Worm (Caenorhabditis elegans): Measurements from ENCODE around the gene F34D10.4.

F34D10.4 gene

ce11 chrIII:3774550-3774949 is 38.1 kb downstream of the F34D10.4 start:
- TF ChIP-seq hlh-1 (tag; optimal IDR thresholded peaks at IDR 0.05) (no peak), nhr-237 (tag; optimal IDR thresholded peaks at IDR 0.05) (no peak), elt-1 (tag; optimal IDR thresholded peaks at IDR 0.05; ENCODE audit: borderline replicate concordance, insufficient read depth) (no peak), unc-62 (GFP tag; optimal IDR thresholded peaks at IDR 0.05) (no peak), elt-3 (tag; optimal IDR thresholded peaks at IDR 0.05) (no peak), nhr-76 (tag; optimal IDR thresholded peaks at IDR 0.05) (no peak), lin-13 (tag; optimal IDR thresholded peaks at IDR 0.05) (no peak), snpc-4 (tag; optimal IDR thresholded peaks at IDR 0.05) (no peak), ceh-83 (GFP tag; optimal IDR thresholded peaks at IDR 0.05) (no peak), ztf-11 (tag; optimal IDR thresholded peaks at IDR 0.05) (no peak), unc-120 (tag; optimal IDR thresholded peaks at IDR 0.05; ENCODE audit: poor library complexity, severe bottlenecking) (no peak), ham-2 (GFP tag; optimal IDR thresholded peaks at IDR 0.05) (no peak), ceh-39 (tag; optimal IDR thresholded peaks at IDR 0.05) (no peak), pha-4 (tag; optimal IDR thresholded peaks at IDR 0.05) (no peak), M03D4.4 (tag; optimal IDR thresholded peaks at IDR 0.05) (no peak), drap-1 (GFP tag; optimal IDR thresholded peaks at IDR 0.05) (no peak)

DNA sequence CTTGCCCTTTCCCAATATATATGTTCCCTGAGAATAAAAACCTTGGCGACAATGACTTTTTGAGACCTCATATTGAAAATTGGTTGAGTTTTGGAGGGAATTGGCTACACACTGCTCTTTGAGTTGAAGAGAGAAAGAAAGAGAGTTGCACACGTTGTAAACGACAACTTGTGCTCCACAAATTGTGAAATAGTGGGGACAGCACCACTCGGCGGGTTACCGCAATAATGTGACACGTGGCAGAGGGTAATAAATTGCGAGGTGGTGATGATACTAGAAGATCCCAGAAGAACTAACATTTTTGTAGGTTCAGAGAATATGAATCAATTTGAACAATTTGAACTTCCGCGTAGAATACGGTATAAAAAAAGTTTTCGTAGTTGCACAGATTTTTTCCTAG is 45.4 kb downstream of the F34D10.4 start:
- TF ChIP-seq hlh-1 (tag; optimal IDR thresholded peaks at IDR 0.05) = peak; percentile 68
- TF ChIP-seq flh-1 (GFP tag; optimal IDR thresholded peaks at IDR 0.05) = no peak
- TF ChIP-seq blmp-1 (tag; optimal IDR thresholded peaks at IDR 0.05) = no peak
- TF ChIP-seq zip-8 (tag; optimal IDR thresholded peaks at IDR 0.05) = no peak
- no peak for TF ChIP-seq lsy-2 (tag; optimal IDR thresholded peaks at IDR 0.05)
- no peak for TF ChIP-seq mep-1 (tag; optimal IDR thresholded peaks at IDR 0.05)
- peak; percentile 40 for TF ChIP-seq mab-5 (tag; optimal IDR thresholded peaks at IDR 0.05)
- no peak for TF ChIP-seq nhr-76 (tag; optimal IDR thresholded peaks at IDR 0.05)
- no peak for TF ChIP-seq ham-2 (GFP tag; optimal IDR thresholded peaks at IDR 0.05)
- no peak for TF ChIP-seq nhr-237 (tag; optimal IDR thresholded peaks at IDR 0.05)
- peak; percentile 52 for TF ChIP-seq unc-62 (GFP tag; optimal IDR thresholded peaks at IDR 0.05)
- no peak for TF ChIP-seq drap-1 (GFP tag; optimal IDR thresholded peaks at IDR 0.05)
- TF ChIP-seq ceh-83 (GFP tag; optimal IDR thresholded peaks at IDR 0.05) = no peak
- no peak for TF ChIP-seq unc-120 (tag; optimal IDR thresholded peaks at IDR 0.05; ENCODE audit: poor library complexity, severe bottlenecking)
- TF ChIP-seq tbx-8 (GFP tag; optimal IDR thresholded peaks at IDR 0.05) = no peak
- no peak for TF ChIP-seq lin-32 (GFP tag; optimal IDR thresholded peaks at IDR 0.05)

ce11 chrIII:3782853-3783252 is 46.5 kb downstream of the F34D10.4 start:
- TF ChIP-seq M03D4.4 (tag; optimal IDR thresholded peaks at IDR 0.05) (no peak), ceh-39 (tag; optimal IDR thresholded peaks at IDR 0.05) (no peak), nhr-12 (tag; optimal IDR thresholded peaks at IDR 0.05) (no peak), mep-1 (tag; optimal IDR thresholded peaks at IDR 0.05) (no peak), lin-32 (GFP tag; optimal IDR thresholded peaks at IDR 0.05) (no peak), nhr-237 (tag; optimal IDR thresholded peaks at IDR 0.05) (no peak), sem-2 (GFP tag; optimal IDR thresholded peaks at IDR 0.05) (no peak), nhr-76 (tag; optimal IDR thresholded peaks at IDR 0.05) (no peak), unc-62 (GFP tag; optimal IDR thresholded peaks at IDR 0.05) (peak; percentile 87), ceh-43 (GFP tag; optimal IDR thresholded peaks at IDR 0.05) (no peak), ztf-11 (tag; optimal IDR thresholded peaks at IDR 0.05) (no peak), bed-3 (GFP tag; optimal IDR thresholded peaks at IDR 0.05) (no peak), lsy-2 (tag; optimal IDR thresholded peaks at IDR 0.05) (no peak), hlh-1 (tag; optimal IDR thresholded peaks at IDR 0.05) (peak; percentile 62), mab-5 (tag; optimal IDR thresholded peaks at IDR 0.05) (no peak), sptf-1 (tag; optimal IDR thresholded peaks at IDR 0.05) (no peak), ces-1 (GFP tag; optimal IDR thresholded peaks at IDR 0.05) (no peak), ceh-83 (GFP tag; optimal IDR thresholded peaks at IDR 0.05) (no peak), nhr-28 (tag; optimal IDR thresholded peaks at IDR 0.05) (no peak), pha-4 (tag; optimal IDR thresholded peaks at IDR 0.05) (no peak), unc-120 (tag; optimal IDR thresholded peaks at IDR 0.05; ENCODE audit: poor library complexity, severe bottlenecking) (peak; percentile 80)

DNA sequence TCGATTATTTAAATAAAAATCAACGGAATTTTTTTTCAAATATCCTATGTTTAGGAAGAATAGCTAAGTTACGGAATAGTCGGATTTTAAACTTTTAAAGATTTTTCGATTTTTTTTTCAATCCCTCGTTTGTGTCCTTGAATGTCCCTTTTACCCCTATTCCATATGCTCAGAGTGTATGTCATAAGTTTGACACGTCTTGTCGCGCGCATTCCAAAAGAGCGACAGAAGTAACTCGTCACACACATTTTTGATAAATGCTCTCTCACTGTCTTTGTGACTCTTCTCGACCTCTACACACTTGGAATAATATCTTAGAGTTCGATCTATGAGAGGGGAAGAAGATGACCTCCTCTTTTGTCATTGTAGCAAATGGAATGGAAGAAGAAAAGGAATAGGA is 47.5 kb downstream of the F34D10.4 start:
- TF ChIP-seq unc-62 (GFP tag; optimal IDR thresholded peaks at IDR 0.05) = peak; percentile 5
- TF ChIP-seq nhr-2 (tag; optimal IDR thresholded peaks at IDR 0.05) = no peak
- no peak for TF ChIP-seq snpc-4 (tag; optimal IDR thresholded peaks at IDR 0.05)
- no peak for TF ChIP-seq ham-2 (GFP tag; optimal IDR thresholded peaks at IDR 0.05)
- no peak for TF ChIP-seq hlh-1 (tag; optimal IDR thresholded peaks at IDR 0.05)
- no peak for TF ChIP-seq sem-2 (GFP tag; optimal IDR thresholded peaks at IDR 0.05)
- no peak for TF ChIP-seq mab-5 (tag; optimal IDR thresholded peaks at IDR 0.05)
- TF ChIP-seq mep-1 (tag; optimal IDR thresholded peaks at IDR 0.05) = no peak
